Worm (Caenorhabditis elegans) whole organism, L4 larva: ENCODE results near the gene T16A9.5.

Experiments
- D1046.2 ChIP-seq: fragments of 200-800 bp; sonication (Bioruptor generic); IDR thresholded peaks from 2 replicates; pipeline ENCODE4 v1.3.6; 2022; ENCODE audit warnings: missing genetic modification characterization, missing compliant biosample characterization
- F44E2.7 ChIP-seq: fragments of 200-800 bp; sonication (Bioruptor generic); IDR thresholded peaks from 2 replicates; pipeline ENCODE4 v2.1.2; 2022; ENCODE audit warnings: missing genetic modification characterization, missing compliant biosample characterization
- R02D3.7 ChIP-seq: fragments of 150-350 bp; sonication (generic microtip); optimal IDR thresholded peaks from 3 replicates; lab custom pipeline; 2014; ENCODE audit warnings: missing biosample characterization, missing genetic modification characterization
- T26A8.4 ChIP-seq: fragments of 200-800 bp; sonication (Bioruptor generic); IDR thresholded peaks from 2 replicates; pipeline ENCODE4 v1.3.6; 2022; ENCODE audit warnings: missing genetic modification characterization, missing compliant biosample characterization
- Y48G9A.11 ChIP-seq: fragments of 200-800 bp; sonication (Bioruptor generic); IDR thresholded peaks from 2 replicates; pipeline ENCODE4 v1.3.6; 2022; ENCODE audit warnings: missing genetic modification reagents, missing genetic modification characterization, missing compliant biosample characterization
- Y5F2A.4 ChIP-seq: fragments of 200-800 bp; sonication (Bioruptor generic); optimal IDR thresholded peaks from 2 replicates; lab custom pipeline; 2018; ENCODE audit warnings: mild to moderate bottlenecking, missing genetic modification characterization, missing compliant biosample characterization
- ZK337.2 ChIP-seq: fragments of 200-800 bp; sonication (Bioruptor generic); IDR thresholded peaks from 2 replicates; pipeline ENCODE4 v1.3.6; 2022; ENCODE audit warnings: missing genetic modification reagents, missing genetic modification characterization, missing compliant biosample characterization
- aly-2 ChIP-seq: sonication (generic microtip); optimal IDR thresholded peaks from 2 replicates; lab custom pipeline; 2018; ENCODE audit warnings: missing biosample characterization, missing genetic modification characterization
- arid-1 ChIP-seq: fragments of 200-800 bp; sonication (Bioruptor generic); conservative IDR thresholded peaks from 2 replicates; pipeline ENCODE4 v1.3.6; 2022; ENCODE audit warnings: missing genetic modification reagents, missing genetic modification characterization, missing compliant biosample characterization
- ceh-20 ChIP-seq: fragments of 200-800 bp; sonication (Bioruptor generic); IDR thresholded peaks from 2 replicates; pipeline ENCODE4 v1.3.6; 2022; ENCODE audit warnings: missing genetic modification reagents, missing genetic modification characterization, missing compliant biosample characterization
- ceh-62 ChIP-seq: sonication (generic microtip); optimal IDR thresholded peaks from 2 replicates; lab custom pipeline; 2017; ENCODE audit warnings: missing biosample characterization, missing genetic modification characterization
- ctbp-1 ChIP-seq: fragments of 200-800 bp; sonication (Bioruptor generic); IDR thresholded peaks from 2 replicates; pipeline ENCODE4 v1.3.6; 2022; ENCODE audit warnings: missing genetic modification reagents, missing genetic modification characterization, missing compliant biosample characterization
- daf-12 ChIP-seq: fragments of 150-350 bp; optimal IDR thresholded peaks from 2 replicates; lab custom pipeline; 2014; ENCODE audit warnings: missing biosample characterization, missing genetic modification reagents, missing genetic modification characterization
- daf-16 ChIP-seq, 3 experiments: sonication (generic microtip); optimal IDR thresholded peaks; 2 replicates each; lab custom pipeline; 2016 to 2017; ENCODE audit warnings: missing genetic modification characterization in 3 of 3, missing genetic modification reagents in 3 of 3, mild to moderate bottlenecking in 2 of 3, missing compliant biosample characterization in 2 of 3, missing biosample characterization in 1 of 3, moderate library complexity in 1 of 3
- daf-19 ChIP-seq: fragments of 200-800 bp; sonication (Bioruptor generic); conservative IDR thresholded peaks from 2 replicates; pipeline ENCODE4 v1.3.6; 2022; ENCODE audit warnings: missing genetic modification characterization, missing compliant biosample characterization
- daf-8 ChIP-seq: fragments of 200-800 bp; sonication (Bioruptor generic); IDR thresholded peaks from 2 replicates; pipeline ENCODE4 v1.3.6; 2022; ENCODE audit warnings: missing genetic modification characterization, missing compliant biosample characterization
- dmd-6 ChIP-seq: fragments of 200-800 bp; sonication (Bioruptor generic); IDR thresholded peaks from 2 replicates; pipeline ENCODE4 v1.3.6; 2022; ENCODE audit warnings: missing genetic modification reagents, missing genetic modification characterization, missing compliant biosample characterization
- dmd-8 ChIP-seq: fragments of 200-800 bp; sonication (Bioruptor generic); IDR thresholded peaks from 2 replicates; pipeline ENCODE4 v1.3.6; 2022; ENCODE audit warnings: missing genetic modification characterization, missing compliant biosample characterization
- dpl-1 ChIP-seq: fragments of 150-350 bp; optimal IDR thresholded peaks from 2 replicates; lab custom pipeline; 2014; ENCODE audit warnings: missing biosample characterization, missing genetic modification reagents, missing genetic modification characterization
- dve-1 ChIP-seq: sonication (generic microtip); optimal IDR thresholded peaks from 2 replicates; lab custom pipeline; 2017; ENCODE audit warnings: antibody characterized with exemption, mild to moderate bottlenecking, missing genetic modification characterization, missing compliant biosample characterization; ENCODE audit not compliant: insufficient read depth
- fos-1 ChIP-seq: fragments of 150-350 bp; optimal IDR thresholded peaks from 2 replicates; lab custom pipeline; 2014; ENCODE audit warnings: missing biosample characterization, missing genetic modification characterization
- hif-1 ChIP-seq, 2 experiments: sonication (generic microtip); optimal IDR thresholded peaks; 2 replicates each; lab custom pipeline; 2016 to 2017; ENCODE audit warnings: missing compliant biosample characterization in 2 of 2, missing genetic modification characterization in 2 of 2, missing genetic modification reagents in 2 of 2, missing genotype in 2 of 2, mild to moderate bottlenecking in 1 of 2
- lim-7 ChIP-seq: fragments of 200-800 bp; sonication (Bioruptor generic); IDR thresholded peaks from 2 replicates; pipeline ENCODE4 v1.3.6; 2022; ENCODE audit warnings: missing genetic modification characterization, missing compliant biosample characterization
- lin-13 ChIP-seq: fragments of 150-350 bp; optimal IDR thresholded peaks from 2 replicates; lab custom pipeline; 2014; ENCODE audit warnings: missing biosample characterization, missing genetic modification reagents, missing genetic modification characterization
- lin-38 ChIP-seq: fragments of 200-800 bp; sonication (Bioruptor generic); IDR thresholded peaks from 2 replicates; pipeline ENCODE4 v1.3.6; 2022; ENCODE audit warnings: missing genetic modification reagents, missing genetic modification characterization, missing compliant biosample characterization
- lin-39 ChIP-seq: fragments of 150-350 bp; optimal IDR thresholded peaks from 2 replicates; lab custom pipeline; 2014; ENCODE audit warnings: missing biosample characterization, missing genetic modification reagents, missing genetic modification characterization
- lsy-2 ChIP-seq, 2 experiments: fragments of 150-350 bp in 1 of 2; sonication (generic microtip) in 1 of 2; optimal IDR thresholded peaks; 2 replicates each; lab custom pipeline; 2014 to 2017; ENCODE audit warnings: missing biosample characterization in 2 of 2, missing genetic modification characterization in 2 of 2
- madf-9 ChIP-seq: fragments of 200-800 bp; sonication (Bioruptor generic); conservative IDR thresholded peaks from 2 replicates; pipeline ENCODE4 v1.3.6; 2022; ENCODE audit warnings: missing genetic modification reagents, missing genetic modification characterization, missing compliant biosample characterization
- nhr-10 ChIP-seq: fragments of 150-350 bp; optimal IDR thresholded peaks from 2 replicates; lab custom pipeline; 2014; ENCODE audit warnings: missing biosample characterization, missing genetic modification characterization
- nhr-11 ChIP-seq: fragments of 150-350 bp; optimal IDR thresholded peaks from 2 replicates; lab custom pipeline; 2014; ENCODE audit warnings: missing biosample characterization, missing genetic modification characterization
- nhr-111 ChIP-seq: fragments of 200-800 bp; sonication (Bioruptor generic); optimal IDR thresholded peaks from 2 replicates; lab custom pipeline; 2018; ENCODE audit warnings: mild to moderate bottlenecking, missing genetic modification characterization, missing compliant biosample characterization
- nhr-237 ChIP-seq: sonication (generic microtip); optimal IDR thresholded peaks from 2 replicates; lab custom pipeline; 2017; ENCODE audit warnings: missing biosample characterization, missing genetic modification characterization
- nhr-25 ChIP-seq: sonication (generic microtip); optimal IDR thresholded peaks from 2 replicates; lab custom pipeline; 2017; ENCODE audit warnings: missing genetic modification characterization, mild to moderate bottlenecking, missing compliant biosample characterization, antibody characterized with exemption, moderate library complexity, borderline replicate concordance; ENCODE audit not compliant: insufficient read depth
- nhr-41 ChIP-seq: fragments of 200-800 bp; sonication (Bioruptor generic); IDR thresholded peaks from 2 replicates; pipeline ENCODE4 v1.3.6; 2022; ENCODE audit warnings: missing genetic modification reagents, missing genetic modification characterization, missing compliant biosample characterization
- pqm-1 ChIP-seq: sonication (generic microtip); optimal IDR thresholded peaks from 2 replicates; lab custom pipeline; 2017; ENCODE audit warnings: missing biosample characterization, missing genetic modification characterization
- saeg-2 ChIP-seq: fragments of 200-800 bp; sonication (Bioruptor generic); IDR thresholded peaks from 2 replicates; pipeline ENCODE4 v1.3.6; 2022; ENCODE audit warnings: missing genetic modification reagents, missing genetic modification characterization, missing compliant biosample characterization
- sdz-12 ChIP-seq: fragments of 200-800 bp; sonication (Bioruptor generic); optimal IDR thresholded peaks from 2 replicates; lab custom pipeline; 2018; ENCODE audit warnings: mild to moderate bottlenecking, missing genetic modification characterization, missing compliant biosample characterization
- set-16 ChIP-seq: fragments of 200-800 bp; sonication (Bioruptor generic); IDR thresholded peaks from 2 replicates; pipeline ENCODE4 v1.3.6; 2022; ENCODE audit warnings: missing genetic modification reagents, missing genetic modification characterization, missing compliant biosample characterization
- skn-1 ChIP-seq: fragments of 150-350 bp; optimal IDR thresholded peaks from 2 replicates; lab custom pipeline; 2014; ENCODE audit warnings: missing biosample characterization, missing genetic modification characterization
- snpc-1.2 ChIP-seq: fragments of 200-800 bp; sonication (Bioruptor generic); IDR thresholded peaks from 2 replicates; pipeline ENCODE4 v1.3.6; 2022; ENCODE audit warnings: missing genetic modification reagents, missing genetic modification characterization, missing compliant biosample characterization
- snpc-4 ChIP-seq: fragments of 150-350 bp; optimal IDR thresholded peaks from 2 replicates; lab custom pipeline; 2014; ENCODE audit warnings: missing biosample characterization, missing genetic modification characterization
- spr-1 ChIP-seq: sonication (generic microtip); optimal IDR thresholded peaks from 2 replicates; lab custom pipeline; 2016; ENCODE audit warnings: mild to moderate bottlenecking, missing genetic modification characterization, missing compliant biosample characterization
- tag-97 ChIP-seq: fragments of 200-800 bp; sonication (Bioruptor generic); IDR thresholded peaks from 2 replicates; pipeline ENCODE4 v1.3.6; 2022; ENCODE audit warnings: missing genetic modification characterization, missing compliant biosample characterization
- tra-1 ChIP-seq: fragments of 200-800 bp; sonication (Bioruptor generic); IDR thresholded peaks from 2 replicates; pipeline ENCODE4 v1.3.6; 2022; ENCODE audit warnings: missing genetic modification reagents, missing genetic modification characterization, missing compliant biosample characterization
- unc-130 ChIP-seq: sonication (generic microtip); optimal IDR thresholded peaks from 2 replicates; lab custom pipeline; 2016; ENCODE audit warnings: missing genetic modification reagents, missing genetic modification characterization, missing compliant biosample characterization
- zag-1 ChIP-seq: fragments of 150-350 bp; optimal IDR thresholded peaks from 2 replicates; lab custom pipeline; 2014; ENCODE audit warnings: missing biosample characterization, missing genetic modification characterization
- zfp-2 ChIP-seq: sonication (generic microtip); optimal IDR thresholded peaks from 2 replicates; lab custom pipeline; 2016; ENCODE audit warnings: mild to moderate bottlenecking, missing genetic modification characterization, missing compliant biosample characterization
- zip-2 ChIP-seq: fragments of 150-350 bp; optimal IDR thresholded peaks from 2 replicates; lab custom pipeline; 2014; ENCODE audit warnings: missing biosample characterization, missing genetic modification characterization
- ztf-11 ChIP-seq: fragments of 150-350 bp; optimal IDR thresholded peaks from 2 replicates; lab custom pipeline; 2014; ENCODE audit warnings: missing biosample characterization, missing genetic modification characterization

The T16A9.5 gene

DNA sequence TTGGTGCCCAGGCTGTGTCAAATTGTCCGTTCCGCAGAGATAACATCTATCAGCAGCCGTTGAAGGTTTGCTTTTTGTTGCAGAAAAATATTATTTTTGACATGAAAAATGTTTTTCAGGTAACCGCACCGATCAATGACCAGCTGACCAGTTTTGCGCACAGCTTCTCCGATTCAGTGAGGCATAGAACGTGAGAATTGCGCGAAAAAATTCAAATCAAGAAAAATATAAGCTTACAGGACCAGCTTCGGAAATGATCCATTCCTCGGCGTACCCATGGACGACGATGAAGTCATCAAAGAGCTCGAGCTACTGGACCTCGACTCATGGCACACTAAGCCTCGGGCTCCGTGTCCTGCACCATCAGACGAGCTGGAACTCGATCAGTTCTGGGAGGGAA lies 20.5 kb downstream of the T16A9.5 start (continued):
- TF ChIP-seq lin-13 (GFP tag; lab: Kevin White, UChicago) (no peak), daf-16 (GFP tag; optimal IDR thresholded peaks at IDR 0.05; lab: Kevin White, UChicago) (no peak), daf-16 (tag; optimal IDR thresholded peaks at IDR 0.05; lab: Kevin White, UChicago) (no peak), dmd-6 (GFP tag; lab: Robert Waterston, UW) (0 out of 2 replicates have a peak, but pooled peaks have one; percentile 14), hif-1 (tag; optimal IDR thresholded peaks at IDR 0.05; lab: Kevin White, UChicago) (no peak), ceh-20 (no peak), pqm-1 (no peak), zip-2 (tag; lab: Kevin White, UChicago) (no peak), dve-1 (no peak), tra-1 (GFP tag; lab: Robert Waterston, UW) (no peak), arid-1 (GFP tag; lab: Robert Waterston, UW) (no peak), set-16 (peak; percentile 38; the same call in 1 of the 2 replicates), ceh-62 (no peak), dmd-8 (GFP tag; lab: Robert Waterston, UW) (no peak), nhr-237 (tag; lab: Kevin White, UChicago) (no peak), ztf-11 (no peak), D1046.2 (GFP tag; lab: Robert Waterston, UW) (0 out of 2 replicates have a peak, but pooled peaks have one; percentile 12), nhr-41 (GFP tag; lab: Robert Waterston, UW) (no peak), ZK337.2 (no peak), daf-19 (GFP tag; lab: Robert Waterston, UW) (no peak), T26A8.4 (GFP tag; lab: Robert Waterston, UW) (no peak), saeg-2 (no peak)

DNA sequence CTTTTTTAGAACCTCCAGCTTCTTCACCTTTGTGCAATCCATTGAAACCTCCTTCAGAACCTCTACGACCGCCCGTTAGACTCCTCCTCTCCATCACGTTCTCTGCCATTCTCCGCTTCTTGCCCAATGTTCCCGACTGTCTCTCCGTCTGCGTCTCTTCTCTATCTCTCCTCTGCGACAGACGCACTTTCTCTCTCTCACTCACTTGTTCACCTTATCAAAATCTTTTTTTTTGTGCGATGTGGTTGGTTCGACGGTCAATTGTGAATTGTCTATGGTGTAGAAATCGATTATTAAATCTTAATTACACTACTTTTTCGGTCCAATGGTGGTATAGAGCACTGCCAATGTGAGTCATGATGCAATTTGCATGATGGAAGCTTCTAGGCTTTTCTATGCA lies 21.6 kb downstream of the T16A9.5 start, which contains the start of gene atfs-1:
TSS of gene atfs-1 (plus strand) at position 213 of the 400 bp plus-strand sequence.
- no peak for TF ChIP-seq skn-1 (tag; lab: Kevin White, UChicago)
- TF ChIP-seq unc-130 (GFP tag; lab: Kevin White, UChicago): no peak
- no peak for TF ChIP-seq snpc-4
- no peak for TF ChIP-seq nhr-25 (tag; lab: Kevin White, UChicago)
- TF ChIP-seq nhr-111 (GFP tag; lab: Kevin White, UChicago): no peak
- TF ChIP-seq spr-1 (tag; lab: Kevin White, UChicago): no peak
- TF ChIP-seq set-16: peak; percentile 38
- no peak for TF ChIP-seq ztf-11
- peak; percentile 59 for TF ChIP-seq T26A8.4 (GFP tag; lab: Robert Waterston, UW)
- TF ChIP-seq snpc-1.2: no peak
- no peak for TF ChIP-seq zag-1
- TF ChIP-seq sdz-12 (GFP tag; lab: Kevin White, UChicago): no peak
- TF ChIP-seq daf-12 (tag; lab: Kevin White, UChicago): no peak
- TF ChIP-seq aly-2 (tag; lab: Kevin White, UChicago): no peak
- no peak for TF ChIP-seq daf-19 (GFP tag; lab: Robert Waterston, UW)
- no peak for TF ChIP-seq nhr-10 (tag; lab: Kevin White, UChicago)
- TF ChIP-seq lsy-2 (tag; optimal IDR thresholded peaks at IDR 0.05; lab: Kevin White, UChicago): peak in 1 of 2 experiments; percentile 71
- TF ChIP-seq nhr-41 (GFP tag; lab: Robert Waterston, UW): peak; percentile 13; the same call in 1 of the 2 replicates
- no peak for TF ChIP-seq ceh-62
- peak; percentile 48 for TF ChIP-seq lin-38 (GFP tag; lab: Robert Waterston, UW)
- no peak for TF ChIP-seq D1046.2 (GFP tag; lab: Robert Waterston, UW)
- no peak for TF ChIP-seq Y5F2A.4 (GFP tag; lab: Kevin White, UChicago)
- TF ChIP-seq ctbp-1 (GFP tag; lab: Robert Waterston, UW): no peak
- no peak for TF ChIP-seq nhr-11 (tag; lab: Kevin White, UChicago)
- no peak for TF ChIP-seq daf-16 (GFP tag; optimal IDR thresholded peaks at IDR 0.05; lab: Kevin White, UChicago)
- peak; percentile 65 for TF ChIP-seq daf-16 (tag; optimal IDR thresholded peaks at IDR 0.05; lab: Kevin White, UChicago)
- TF ChIP-seq fos-1 (tag; lab: Kevin White, UChicago): no peak
- TF ChIP-seq lin-39 (tag; lab: Kevin White, UChicago): no peak
- 0 out of 2 replicates have a peak, but pooled peaks have one; percentile 38 for TF ChIP-seq madf-9
- TF ChIP-seq tag-97: no peak
- no peak for TF ChIP-seq Y48G9A.11
- TF ChIP-seq dpl-1 (GFP tag; lab: Kevin White, UChicago): peak; percentile 50
- TF ChIP-seq R02D3.7 (tag; lab: Kevin White, UChicago): no peak
- TF ChIP-seq lim-7 (GFP tag; lab: Robert Waterston, UW): no peak
- TF ChIP-seq zfp-2: no peak
- TF ChIP-seq daf-8 (GFP tag; lab: Robert Waterston, UW): no peak
- TF ChIP-seq F44E2.7: no peak
- peak; percentile 93 for TF ChIP-seq dve-1
